Worm (Caenorhabditis elegans): ENCODE measurements around the gene pipp-4P.

pipp-4P gene

DNA sequence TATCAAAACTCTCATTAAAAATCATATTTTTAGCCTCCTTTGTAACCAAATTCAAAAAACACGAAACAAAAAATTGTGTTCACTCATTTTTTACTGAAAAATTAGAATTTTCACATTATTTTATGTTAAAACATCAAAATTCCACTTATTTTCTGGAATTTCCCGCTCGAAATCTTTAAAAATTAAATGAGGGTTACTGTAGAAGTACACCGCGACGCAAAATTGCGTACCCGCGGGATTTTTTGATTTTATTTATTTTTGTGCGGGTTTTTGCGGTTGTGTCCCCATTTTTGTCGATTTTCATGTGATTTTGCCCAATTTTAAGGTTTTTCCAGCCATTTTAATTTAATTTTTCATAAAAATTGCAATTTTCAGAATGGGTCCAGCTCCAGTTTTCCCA is 39.3 kb downstream of the pipp-4P start:
- no peak for TF ChIP-seq nhr-11 (tag; optimal IDR thresholded peaks at IDR 0.05)
- no peak for TF ChIP-seq fos-1 (tag; optimal IDR thresholded peaks at IDR 0.05)
- TF ChIP-seq nhr-6 (tag; optimal IDR thresholded peaks at IDR 0.05) = no peak
- no peak for TF ChIP-seq crh-2 (tag; optimal IDR thresholded peaks at IDR 0.05)
- TF ChIP-seq ama-1 (optimal IDR thresholded peaks at IDR 0.05) = no peak
- TF ChIP-seq alr-1 (tag; optimal IDR thresholded peaks at IDR 0.05) = no peak
- TF ChIP-seq mab-5 (tag; optimal IDR thresholded peaks at IDR 0.05) = no peak
- TF ChIP-seq sma-9 (GFP tag; optimal IDR thresholded peaks at IDR 0.05) = no peak
- TF ChIP-seq sma-9 (tag; optimal IDR thresholded peaks at IDR 0.05) = no peak
- no peak for TF ChIP-seq nhr-129 (tag; optimal IDR thresholded peaks at IDR 0.05)
- no peak for TF ChIP-seq peb-1 (tag; optimal IDR thresholded peaks at IDR 0.05)
- TF ChIP-seq elt-3 (tag; optimal IDR thresholded peaks at IDR 0.05) = no peak
- TF ChIP-seq egl-27 (tag; optimal IDR thresholded peaks at IDR 0.05) = no peak
- no peak for TF ChIP-seq ceh-16 (tag; optimal IDR thresholded peaks at IDR 0.05)
- TF ChIP-seq elt-1 (tag; optimal IDR thresholded peaks at IDR 0.05) = no peak
- no peak for TF ChIP-seq ZK546.5 (tag; optimal IDR thresholded peaks at IDR 0.05)
- TF ChIP-seq nhr-23 (tag; optimal IDR thresholded peaks at IDR 0.05) = no peak
- no peak for TF ChIP-seq zag-1 (tag; optimal IDR thresholded peaks at IDR 0.05)

DNA sequence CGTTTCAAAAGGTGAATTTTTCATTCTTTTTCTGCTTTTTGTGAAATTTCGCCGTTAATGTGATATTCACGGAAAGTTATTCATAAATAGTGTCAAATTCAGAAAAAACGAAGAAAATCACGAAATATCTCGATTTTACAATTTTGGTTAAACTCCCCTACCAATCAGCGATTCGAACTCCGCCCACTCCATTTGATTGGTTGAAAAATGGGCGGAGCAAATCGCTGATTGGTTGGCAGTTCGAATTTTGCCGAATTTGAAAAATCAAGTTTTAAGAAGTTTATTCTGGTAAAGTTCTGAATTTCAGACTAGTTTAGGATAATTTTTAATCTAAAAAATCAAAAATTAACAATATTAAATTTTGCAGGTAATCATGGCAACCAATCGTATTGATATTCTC is 45.6 kb downstream of the pipp-4P start:
- TF ChIP-seq nhr-12 (tag; optimal IDR thresholded peaks at IDR 0.05) = no peak
- TF ChIP-seq mdl-1 (tag; optimal IDR thresholded peaks at IDR 0.05) = no peak
- no peak for TF ChIP-seq egl-27 (tag; optimal IDR thresholded peaks at IDR 0.05)
- TF ChIP-seq lsy-2 (tag; optimal IDR thresholded peaks at IDR 0.05) = no peak
- TF ChIP-seq snpc-4 (tag; optimal IDR thresholded peaks at IDR 0.05) = no peak
- no peak for TF ChIP-seq skn-1 (tag; optimal IDR thresholded peaks at IDR 0.05)
- no peak for TF ChIP-seq lin-13 (GFP tag; optimal IDR thresholded peaks at IDR 0.05)
- TF ChIP-seq gmeb-1 (tag; optimal IDR thresholded peaks at IDR 0.05) = no peak
- TF ChIP-seq ztf-4 (tag; optimal IDR thresholded peaks at IDR 0.05) = no peak
- TF ChIP-seq ama-1 (optimal IDR thresholded peaks at IDR 0.05) = no peak

DNA sequence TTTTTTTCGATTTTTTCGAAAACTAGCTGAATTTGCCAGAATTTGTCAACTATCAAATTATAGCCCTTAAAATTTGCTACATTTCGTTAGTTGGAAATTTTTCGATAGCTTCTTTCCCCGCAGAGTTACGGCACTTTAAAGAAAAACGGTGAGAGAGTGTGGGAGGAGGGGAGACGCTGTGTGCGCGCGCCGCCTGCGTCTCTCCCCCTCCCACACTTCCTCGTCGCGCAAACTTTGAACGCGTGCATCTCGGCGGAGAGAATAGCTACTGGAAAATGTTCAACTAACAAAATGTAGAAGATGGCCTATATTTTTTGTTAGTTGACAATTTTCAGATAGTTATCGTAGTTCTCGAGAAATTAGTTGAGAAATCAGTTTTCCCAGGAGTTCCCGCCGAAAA is 47.5 kb downstream of the pipp-4P start:
- TF ChIP-seq nhr-6 (tag; optimal IDR thresholded peaks at IDR 0.05) (no peak), egl-27 (tag; optimal IDR thresholded peaks at IDR 0.05) (no peak), ztf-1 (GFP tag; conservative IDR thresholded peaks at IDR 0.05) (no peak), blmp-1 (tag; optimal IDR thresholded peaks at IDR 0.05; ENCODE audit: insufficient read depth) (no peak), ceh-82 (tag; optimal IDR thresholded peaks at IDR 0.05) (no peak), ceh-16 (tag; optimal IDR thresholded peaks at IDR 0.05) (no peak), ama-1 (optimal IDR thresholded peaks at IDR 0.05) (no peak), nhr-23 (tag; optimal IDR thresholded peaks at IDR 0.05) (no peak), nhr-10 (tag; optimal IDR thresholded peaks at IDR 0.05) (no peak), lin-39 (tag; optimal IDR thresholded peaks at IDR 0.05) (no peak), aly-2 (tag; optimal IDR thresholded peaks at IDR 0.05) (no peak), snpc-4 (tag; optimal IDR thresholded peaks at IDR 0.05) (no peak), sma-9 (GFP tag; optimal IDR thresholded peaks at IDR 0.05) (no peak), sma-9 (tag; optimal IDR thresholded peaks at IDR 0.05) (no peak), peb-1 (tag; optimal IDR thresholded peaks at IDR 0.05) (no peak), sem-4 (tag; optimal IDR thresholded peaks at IDR 0.05) (no peak), nhr-77 (tag; optimal IDR thresholded peaks at IDR 0.05) (no peak), nhr-237 (tag; optimal IDR thresholded peaks at IDR 0.05) (no peak), ZK546.5 (tag; optimal IDR thresholded peaks at IDR 0.05) (no peak)

DNA sequence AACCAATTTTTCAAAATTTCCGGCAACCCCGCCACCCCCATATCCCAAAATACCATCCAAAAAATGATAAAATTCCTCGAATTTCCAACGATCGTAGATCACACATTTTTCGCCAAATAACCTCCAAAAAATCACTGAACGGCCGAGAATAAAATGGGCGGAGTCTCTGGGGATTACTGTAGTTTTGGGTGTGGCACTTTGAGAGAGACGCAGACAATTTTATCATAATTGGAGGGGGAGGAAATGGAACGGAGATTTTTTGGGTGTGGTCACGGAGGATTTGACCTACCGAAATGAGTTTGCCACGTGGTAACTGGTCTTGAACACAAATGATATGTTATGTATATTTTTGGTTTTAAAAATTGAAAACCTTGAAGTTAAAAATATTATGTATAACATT is 49.3 kb downstream of the pipp-4P start:
- TF ChIP-seq lsy-2 (tag; optimal IDR thresholded peaks at IDR 0.05) = peak in 1 of 2 experiments; percentile 24
- no peak for TF ChIP-seq nhr-23 (tag; optimal IDR thresholded peaks at IDR 0.05)
- TF ChIP-seq sma-9 (GFP tag; optimal IDR thresholded peaks at IDR 0.05) = peak; percentile 38
- TF ChIP-seq sma-9 (tag; optimal IDR thresholded peaks at IDR 0.05) = no peak
- peak; percentile 32 for TF ChIP-seq sma-3 (GFP tag; optimal IDR thresholded peaks at IDR 0.05)

DNA sequence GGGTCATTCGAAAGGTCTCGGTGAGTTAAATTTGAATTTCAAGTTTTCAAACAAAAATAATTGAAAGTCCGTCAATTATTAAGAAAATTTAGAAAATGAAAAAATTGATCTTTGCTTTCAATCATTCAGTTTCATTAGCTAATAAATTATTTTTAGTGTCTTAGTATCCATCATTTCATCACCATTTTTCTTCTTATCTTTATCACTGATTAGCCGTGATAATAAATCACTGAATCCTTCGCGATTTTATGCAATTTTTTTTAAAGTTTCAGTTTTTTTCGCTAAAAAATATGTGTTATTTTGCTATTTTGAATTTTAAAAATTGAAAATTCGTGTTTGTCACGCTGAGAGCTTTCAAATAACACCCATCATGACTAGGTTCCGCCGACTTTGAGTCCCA is 50.0 kb downstream of the pipp-4P start:
- TF ChIP-seq ztf-4 (tag; optimal IDR thresholded peaks at IDR 0.05) (no peak), nhr-12 (tag; optimal IDR thresholded peaks at IDR 0.05) (no peak), mab-5 (tag; optimal IDR thresholded peaks at IDR 0.05) (no peak), nhr-23 (tag; optimal IDR thresholded peaks at IDR 0.05) (no peak), nhr-237 (tag; optimal IDR thresholded peaks at IDR 0.05) (no peak), mbf-1 (tag; optimal IDR thresholded peaks at IDR 0.05) (no peak), nhr-25 (tag; optimal IDR thresholded peaks at IDR 0.05) (no peak), sem-4 (tag; optimal IDR thresholded peaks at IDR 0.05) (no peak), skn-1 (tag; optimal IDR thresholded peaks at IDR 0.05) (no peak), sma-3 (GFP tag; optimal IDR thresholded peaks at IDR 0.05) (no peak), aly-2 (tag; optimal IDR thresholded peaks at IDR 0.05) (no peak), egl-27 (tag; optimal IDR thresholded peaks at IDR 0.05) (no peak), snpc-4 (tag; optimal IDR thresholded peaks at IDR 0.05) (no peak), elt-3 (tag; optimal IDR thresholded peaks at IDR 0.05) (no peak), nhr-129 (tag; optimal IDR thresholded peaks at IDR 0.05) (no peak), lsy-2 (tag; optimal IDR thresholded peaks at IDR 0.05) (no peak), elt-1 (tag; optimal IDR thresholded peaks at IDR 0.05) (no peak), ztf-1 (GFP tag; conservative IDR thresholded peaks at IDR 0.05) (no peak)

Measured in whole organism, L2 larva.